1 worm cellular context compared by ENCODE assay signal in the genomic region with DNA sequence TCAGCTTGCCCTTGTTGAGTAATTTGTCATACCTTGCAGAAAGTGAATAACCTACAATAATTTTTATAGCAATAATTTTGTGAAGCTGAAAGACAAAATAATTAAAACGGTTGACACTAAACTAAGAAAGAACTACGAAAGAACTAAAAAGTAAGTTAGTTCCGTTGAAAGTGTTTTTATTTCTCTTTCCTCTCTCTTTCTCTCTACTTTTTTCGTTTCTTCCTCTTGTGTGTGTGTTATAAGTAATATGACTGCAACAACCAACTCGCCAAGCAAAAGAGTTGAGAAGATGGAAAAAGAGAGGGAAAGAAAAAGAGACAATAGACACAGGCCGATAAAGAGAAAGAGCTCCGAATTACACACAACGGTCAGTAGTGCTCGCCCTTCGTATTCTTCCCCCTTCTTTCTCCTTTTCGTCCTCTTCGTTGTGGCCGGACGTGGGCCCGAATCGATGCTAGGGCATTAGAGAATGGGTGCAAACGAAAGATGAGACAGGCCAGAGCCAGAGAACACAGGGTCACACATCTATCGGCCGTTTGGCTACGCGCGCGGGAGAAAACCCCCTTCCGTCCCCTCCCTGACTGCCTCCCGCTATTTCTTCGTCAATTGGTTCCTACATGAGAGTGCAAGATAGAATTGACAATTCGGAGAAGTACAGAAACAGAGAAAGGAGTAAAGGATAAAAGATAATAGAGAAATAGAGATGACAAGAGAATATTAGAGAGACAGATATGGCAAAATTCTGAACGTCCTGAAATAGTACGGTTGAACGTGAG.
TF ChIP-seq lines count a peak whose summit lies in the region.

A gene (minus strand): TSS at position 51 of the 776 bp plus-strand sequence.

TF ChIP-seq in whole organism, L1 larva, 84 proteins besides CTCF, POLR2A, EP300 and RAD21 (continued from another document):
- TF ChIP-seq snpc-4 (tag; optimal IDR thresholded peaks at IDR 0.05; lab: Kevin White, UChicago) (no peak), dsc-1 (tag; optimal IDR thresholded peaks at IDR 0.05; lab: Kevin White, UChicago) (peak; percentile 83), F16B12.6 (tag; optimal IDR thresholded peaks at IDR 0.05; lab: Kevin White, UChicago) (no peak), nhr-20 (tag; optimal IDR thresholded peaks at IDR 0.05; lab: Kevin White, UChicago) (peak; percentile 82), lsy-2 (tag; optimal IDR thresholded peaks at IDR 0.05; lab: Kevin White, UChicago) (peak; percentile 43 to 70), ztf-11 (tag; optimal IDR thresholded peaks at IDR 0.05; lab: Kevin White, UChicago) (peak in 1 of 2 experiments; percentile 70), ceh-82 (tag; optimal IDR thresholded peaks at IDR 0.05; lab: Kevin White, UChicago) (peak; percentile 60 to 73 (median 67)), nhr-76 (tag; optimal IDR thresholded peaks at IDR 0.05; lab: Kevin White, UChicago) (no peak), nhr-28 (tag; optimal IDR thresholded peaks at IDR 0.05; lab: Kevin White, UChicago) (no peak), nhr-85 (tag; lab: Kevin White, UChicago) (peak; percentile 79), mab-9 (GFP tag; IDR thresholded peaks at IDR 0.05; lab: Robert Waterston, UW) (no peak), elt-2 (tag; optimal IDR thresholded peaks at IDR 0.05; lab: Kevin White, UChicago) (peak; percentile 23), efl-3 (GFP tag; optimal IDR thresholded peaks at IDR 0.05; lab: Kevin White, UChicago) (no peak), skn-1 (tag; optimal IDR thresholded peaks at IDR 0.05; lab: Kevin White, UChicago) (peak; percentile 75)
